Fruit fly (Drosophila melanogaster) whole organism, prepupa: Measurements from ENCODE around the gene hep.

ENCODE experiments used
- Blimp-1 ChIP-seq: fragments of 200-800 bp; sonication (Bioruptor generic); optimal IDR thresholded peaks from 3 replicates; lab custom pipeline; 2017; ENCODE audit warnings: missing biosample characterization, missing genetic modification characterization, mild to moderate bottlenecking, moderate library complexity, missing genetic modification reagents
- CG10669 ChIP-seq: fragments of 200-800 bp; sonication (Bioruptor generic); optimal IDR thresholded peaks from 3 replicates; lab custom pipeline; 2018; ENCODE audit warnings: missing biosample characterization, mild to moderate bottlenecking, missing genetic modification characterization, moderate library complexity
- CG11294 ChIP-seq: fragments of 200-800 bp; sonication (Bioruptor generic); IDR thresholded peaks from 2 replicates; pipeline ENCODE4 v1.3.6; 2022; ENCODE audit warnings: missing biosample characterization, missing genetic modification characterization
- CG11762 ChIP-seq: fragments of 200-800 bp; sonication (Bioruptor generic); optimal IDR thresholded peaks from 3 replicates; lab custom pipeline; 2016; ENCODE audit warnings: missing biosample characterization, missing genetic modification characterization; ENCODE audit not compliant: insufficient read depth
- CG11902 ChIP-seq: fragments of 200-800 bp; sonication (Bioruptor generic); optimal IDR thresholded peaks from 3 replicates; lab custom pipeline; 2016; ENCODE audit warnings: missing biosample characterization, missing genetic modification characterization
- CG1621 ChIP-seq: fragments of 200-800 bp; sonication (Bioruptor generic); optimal IDR thresholded peaks from 3 replicates; lab custom pipeline; 2018; ENCODE audit warnings: missing biosample characterization, mild to moderate bottlenecking, missing genetic modification characterization
- CG16779 ChIP-seq: fragments of 200-800 bp; sonication (Bioruptor generic); optimal IDR thresholded peaks from 3 replicates; lab custom pipeline; 2017; ENCODE audit warnings: missing biosample characterization, mild to moderate bottlenecking, missing genetic modification characterization
- CG32006 ChIP-seq: fragments of 200-800 bp; sonication (Bioruptor generic); optimal IDR thresholded peaks from 3 replicates; lab custom pipeline; 2017; ENCODE audit warnings: missing biosample characterization, mild to moderate bottlenecking, missing genetic modification characterization
- CG3919 ChIP-seq: fragments of 200-800 bp; sonication (Bioruptor generic); optimal IDR thresholded peaks from 3 replicates; lab custom pipeline; 2016; ENCODE audit warnings: missing biosample characterization, missing genetic modification characterization
- CG4318 ChIP-seq: fragments of 200-800 bp; sonication (Bioruptor generic); optimal IDR thresholded peaks from 3 replicates; lab custom pipeline; 2017; ENCODE audit warnings: missing biosample characterization, mild to moderate bottlenecking, missing genetic modification characterization
- CG6808 ChIP-seq: fragments of 200-800 bp; sonication (Bioruptor generic); optimal IDR thresholded peaks from 3 replicates; lab custom pipeline; 2017; ENCODE audit warnings: missing biosample characterization, missing genetic modification characterization, mild to moderate bottlenecking, moderate library complexity, missing genetic modification reagents
- CG7368 ChIP-seq: fragments of 200-800 bp; sonication (Bioruptor generic); optimal IDR thresholded peaks from 3 replicates; lab custom pipeline; 2016; ENCODE audit warnings: missing biosample characterization, missing genetic modification characterization
- CG8119 ChIP-seq: fragments of 200-800 bp; sonication (Bioruptor generic); IDR thresholded peaks from 3 replicates; pipeline ENCODE4 v1.3.6; 2022; ENCODE audit warnings: missing biosample characterization, missing genetic modification characterization
- CG8319 ChIP-seq: fragments of 200-800 bp; sonication (Bioruptor generic); optimal IDR thresholded peaks from 3 replicates; lab custom pipeline; 2016; ENCODE audit warnings: missing biosample characterization, missing genetic modification characterization
- CG8632 ChIP-seq: fragments of 200-800 bp; sonication (Bioruptor generic); optimal IDR thresholded peaks from 3 replicates; lab custom pipeline; 2016; ENCODE audit warnings: missing biosample characterization, missing genetic modification characterization
- CG9139 ChIP-seq: fragments of 200-800 bp; sonication (Bioruptor generic); optimal IDR thresholded peaks from 3 replicates; lab custom pipeline; 2017; ENCODE audit warnings: missing biosample characterization, mild to moderate bottlenecking, missing genetic modification characterization
- Eip75B ChIP-seq: fragments of 200-800 bp; sonication (Bioruptor generic); optimal IDR thresholded peaks from 3 replicates; lab custom pipeline; 2016; ENCODE audit warnings: missing biosample characterization, missing genetic modification characterization
- Eip78C ChIP-seq: fragments of 200-800 bp; sonication (Bioruptor generic); peaks from one replicate; lab custom pipeline; 2016; ENCODE audit warnings: missing biosample characterization, missing genetic modification characterization
- Eip93F ChIP-seq: fragments of 200-800 bp; sonication (Bioruptor generic); optimal IDR thresholded peaks from 2 replicates; lab custom pipeline; 2016; ENCODE audit warnings: missing biosample characterization, mild to moderate bottlenecking, missing genetic modification characterization
- Ets21C ChIP-seq: fragments of 200-800 bp; sonication (Bioruptor generic); optimal IDR thresholded peaks from 3 replicates; lab custom pipeline; 2016; ENCODE audit warnings: missing biosample characterization, missing genetic modification characterization
- Hr38 ChIP-seq: sonication (Bioruptor generic); optimal IDR thresholded peaks from 2 replicates; lab custom pipeline; 2016; ENCODE audit warnings: missing biosample characterization, missing genetic modification characterization
- Hr4 ChIP-seq: fragments of 200-800 bp; sonication (Bioruptor generic); optimal IDR thresholded peaks from 3 replicates; lab custom pipeline; 2016; ENCODE audit warnings: missing biosample characterization, missing genetic modification characterization
- Lpt ChIP-seq: fragments of 200-800 bp; sonication (Bioruptor generic); optimal IDR thresholded peaks from 3 replicates; lab custom pipeline; 2016; ENCODE audit warnings: missing biosample characterization, missing genetic modification characterization
- OdsH ChIP-seq: fragments of 200-800 bp; sonication (Bioruptor generic); optimal IDR thresholded peaks from 3 replicates; lab custom pipeline; 2016; ENCODE audit warnings: missing biosample characterization, missing genetic modification characterization
- Smox ChIP-seq: fragments of 200-800 bp; sonication (Bioruptor generic); optimal IDR thresholded peaks from 3 replicates; lab custom pipeline; 2016; ENCODE audit warnings: missing biosample characterization, missing genetic modification characterization
- acj6 ChIP-seq: fragments of 200-800 bp; sonication (Bioruptor generic); optimal IDR thresholded peaks from 3 replicates; lab custom pipeline; 2016; ENCODE audit warnings: missing biosample characterization, missing genetic modification characterization
- cyc ChIP-seq: fragments of 200-800 bp; sonication (Bioruptor generic); optimal IDR thresholded peaks from 3 replicates; lab custom pipeline; 2016; ENCODE audit warnings: missing biosample characterization, missing genetic modification characterization
- dac ChIP-seq: fragments of 200-800 bp; sonication (Bioruptor generic); optimal IDR thresholded peaks from 2 replicates; lab custom pipeline; 2017; ENCODE audit warnings: missing biosample characterization, mild to moderate bottlenecking, missing genetic modification characterization
- dsx ChIP-seq: fragments of 200-800 bp; optimal IDR thresholded peaks from 3 replicates; lab custom pipeline; 2019; ENCODE audit warnings: missing biosample characterization, mild to moderate bottlenecking, missing genetic modification characterization, moderate library complexity; ENCODE audit not compliant: poor library complexity, severe bottlenecking
- esn ChIP-seq: fragments of 200-800 bp; sonication (Bioruptor generic); optimal IDR thresholded peaks from 2 replicates; lab custom pipeline; 2016; ENCODE audit warnings: missing biosample characterization, mild to moderate bottlenecking, missing genetic modification characterization, moderate library complexity
- fd59A ChIP-seq: fragments of 200-800 bp; sonication (Bioruptor generic); optimal IDR thresholded peaks from 2 replicates; lab custom pipeline; 2017; ENCODE audit warnings: missing biosample characterization, mild to moderate bottlenecking, missing genetic modification characterization, missing genetic modification reagents
- fd85E ChIP-seq: fragments of 200-800 bp; sonication (Bioruptor generic); optimal IDR thresholded peaks from 3 replicates; lab custom pipeline; 2016; ENCODE audit warnings: missing biosample characterization, missing genetic modification characterization
- net ChIP-seq: fragments of 200-800 bp; sonication (Bioruptor generic); optimal IDR thresholded peaks from 3 replicates; lab custom pipeline; 2016; ENCODE audit warnings: missing biosample characterization, missing genetic modification characterization
- pdm3 ChIP-seq: fragments of 200-800 bp; sonication (Bioruptor generic); optimal IDR thresholded peaks from 3 replicates; lab custom pipeline; 2016; ENCODE audit warnings: missing biosample characterization, missing genetic modification characterization
- salr ChIP-seq, 2 experiments: fragments of 200-800 bp; sonication (Bioruptor generic); optimal IDR thresholded peaks; 3 replicates each; lab custom pipeline; 2016 to 2018; ENCODE audit warnings: missing biosample characterization in 2 of 2, missing genetic modification characterization in 2 of 2, mild to moderate bottlenecking in 1 of 2
- spab ChIP-seq: fragments of 200-800 bp; sonication (Bioruptor generic); optimal IDR thresholded peaks from 2 replicates; lab custom pipeline; 2017; ENCODE audit warnings: missing biosample characterization, mild to moderate bottlenecking, missing genetic modification characterization, missing genetic modification reagents
- svp ChIP-seq: fragments of 200-800 bp; sonication (Bioruptor generic); peaks from one replicate; lab custom pipeline; 2016; ENCODE audit warnings: missing biosample characterization, missing genetic modification characterization

hep gene

DNA sequence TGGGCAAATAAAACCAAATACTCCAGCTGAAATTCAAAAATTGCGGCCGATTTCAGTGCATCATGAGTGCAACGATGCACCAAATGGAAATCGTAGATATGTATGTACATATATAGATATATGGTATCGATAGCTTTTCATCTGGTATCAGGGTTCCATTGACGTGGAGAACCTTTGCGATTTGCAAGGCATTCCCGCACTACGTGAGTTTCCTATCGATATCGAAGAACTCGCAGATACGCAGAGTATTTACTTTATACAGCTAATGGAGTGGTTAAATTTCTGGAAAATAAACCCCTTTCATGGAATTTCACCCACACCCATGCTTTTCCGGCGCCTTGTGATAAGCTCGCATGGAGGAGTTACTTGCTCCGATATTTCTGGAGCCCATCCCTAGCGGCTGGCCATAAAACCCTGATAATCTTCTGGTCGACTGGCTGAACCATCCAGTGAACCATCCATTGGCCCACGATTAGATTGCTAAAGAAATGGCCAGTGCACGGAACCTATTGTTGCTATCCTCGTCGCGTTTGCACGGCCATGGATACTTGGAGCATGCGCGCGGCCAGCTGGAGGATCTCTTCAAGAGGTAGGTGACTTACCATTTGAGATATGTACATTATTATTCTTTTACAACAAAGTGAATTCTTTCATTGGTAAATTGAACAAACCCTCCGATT lies 4.0 kb upstream of the hep start, which contains the start of gene CG2200 (continued):
- peak; percentile 77 for TF ChIP-seq Smox (GFP tag; lab: Kevin White, UChicago)
- TF ChIP-seq esn (GFP tag; lab: Kevin White, UChicago), result peak; percentile 84
- no peak for TF ChIP-seq fd59A (GFP tag; lab: Kevin White, UChicago)
- TF ChIP-seq salr (GFP tag; optimal IDR thresholded peaks at IDR 0.05; lab: Kevin White, UChicago), result peak in 1 of 2 experiments; percentile 19
- peak; percentile 58 for TF ChIP-seq CG10669 (GFP tag; lab: Kevin White, UChicago)
- peak; percentile 57 for TF ChIP-seq CG8632 (GFP tag; lab: Kevin White, UChicago)
- peak; percentile 13 for TF ChIP-seq Lpt (GFP tag; lab: Kevin White, UChicago)
- peak; percentile 22 for TF ChIP-seq dsx (GFP tag; lab: Kevin White, UChicago)
- peak; percentile 72 for TF ChIP-seq Ets21C
- TF ChIP-seq CG11762, result peak; percentile 44
- peak; percentile 72 for TF ChIP-seq CG3919 (GFP tag; lab: Kevin White, UChicago)
- no peak for TF ChIP-seq spab
- peak; percentile 35 for TF ChIP-seq CG11902 (GFP tag; lab: Kevin White, UChicago)
- TF ChIP-seq CG32006 (GFP tag; lab: Kevin White, UChicago), result peak; percentile 58
- TF ChIP-seq CG8319 (GFP tag; lab: Kevin White, UChicago), result peak; percentile 59
- TF ChIP-seq CG7368 (GFP tag; lab: Kevin White, UChicago), result peak; percentile 71
- TF ChIP-seq CG1621 (tag; lab: Kevin White, UChicago), result peak; percentile 38
- TF ChIP-seq Eip75B, result peak; percentile 64
- TF ChIP-seq Blimp-1 (GFP tag; lab: Kevin White, UChicago), result peak; percentile 2
- TF ChIP-seq CG16779 (tag; lab: Kevin White, UChicago), result no peak
- no peak for TF ChIP-seq Eip93F (GFP tag; lab: Kevin White, UChicago)
- TF ChIP-seq svp (GFP tag; lab: Kevin White, UChicago), result peak; percentile 93
- peak; percentile 71 for TF ChIP-seq OdsH (GFP tag; lab: Kevin White, UChicago)
- TF ChIP-seq CG11294, result peak; percentile 53; the same call in 1 of the 2 replicates
- TF ChIP-seq Eip78C (GFP tag; lab: Kevin White, UChicago), result peak; percentile 88
- peak; percentile 72 for TF ChIP-seq cyc (GFP tag; lab: Kevin White, UChicago)
- TF ChIP-seq CG9139 (GFP tag; lab: Kevin White, UChicago), result no peak
- peak; percentile 63 for TF ChIP-seq CG6808 (GFP tag; lab: Kevin White, UChicago)
- peak; percentile 81 for TF ChIP-seq pdm3 (GFP tag; lab: Kevin White, UChicago)
- TF ChIP-seq dac (GFP tag; lab: Kevin White, UChicago), result peak; percentile 8
- TF ChIP-seq Hr4, result peak; percentile 70
- TF ChIP-seq net, result peak; percentile 66

DNA sequence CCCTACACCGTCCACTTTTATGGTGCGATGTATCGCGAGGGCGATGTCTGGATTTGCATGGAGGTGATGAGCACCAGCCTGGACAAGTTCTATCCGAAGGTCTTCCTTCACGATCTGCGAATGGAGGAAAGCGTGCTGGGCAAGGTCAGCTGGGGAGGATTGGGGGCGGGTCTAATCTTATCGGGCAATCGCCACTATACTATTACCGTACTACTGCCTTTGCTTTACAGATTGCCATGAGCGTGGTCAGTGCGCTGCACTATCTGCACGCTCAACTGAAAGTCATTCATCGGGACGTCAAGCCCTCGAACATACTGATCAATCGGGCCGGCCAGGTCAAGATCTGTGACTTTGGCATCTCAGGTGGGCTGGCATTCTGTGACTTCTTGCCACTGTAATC lies 1.6 kb upstream of the hep start:
- TF ChIP-seq esn (GFP tag; lab: Kevin White, UChicago) (no peak), Smox (GFP tag; lab: Kevin White, UChicago) (no peak), Eip78C (GFP tag; lab: Kevin White, UChicago) (no peak), CG4318 (GFP tag; lab: Kevin White, UChicago) (no peak), CG8119 (no peak), fd85E (GFP tag; lab: Kevin White, UChicago) (no peak), dac (GFP tag; lab: Kevin White, UChicago) (no peak)

DNA sequence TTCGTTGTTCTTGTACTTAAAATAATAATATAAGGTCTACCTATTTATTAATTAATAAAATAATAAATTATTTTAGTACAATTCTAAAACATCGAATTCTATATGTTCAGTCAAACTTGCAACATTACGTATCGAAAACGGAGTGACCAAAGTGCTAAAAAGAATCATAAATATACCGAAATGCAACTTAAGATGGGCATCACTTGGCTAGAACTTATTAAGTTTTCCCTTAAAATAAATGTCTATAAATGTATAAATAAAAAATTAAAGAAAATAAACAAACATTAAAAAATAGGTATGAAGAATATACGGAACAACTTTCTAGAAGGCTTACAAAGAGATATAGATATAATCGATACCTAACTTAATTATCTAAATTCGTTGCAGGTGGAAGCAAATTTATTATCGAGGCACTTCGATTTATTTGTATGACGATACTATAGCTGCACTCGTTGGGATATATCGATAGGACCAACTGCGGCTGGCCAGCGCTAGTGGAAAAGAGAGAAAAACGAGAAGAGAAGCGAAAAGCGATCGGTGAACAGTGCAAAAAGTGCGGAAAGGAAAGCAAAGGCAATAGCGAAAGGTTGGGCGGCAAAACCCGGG lies 525 bp upstream of the hep start, which contains the start of gene lic:
TSS of gene lic (plus strand) at position 490 of the 606 bp plus-strand sequence.
- TF ChIP-seq OdsH (GFP tag; lab: Kevin White, UChicago) (no peak), Eip78C (GFP tag; lab: Kevin White, UChicago) (no peak), CG6808 (GFP tag; lab: Kevin White, UChicago) (peak; percentile 92), svp (GFP tag; lab: Kevin White, UChicago) (peak; percentile 6), acj6 (GFP tag; lab: Kevin White, UChicago) (no peak), CG32006 (GFP tag; lab: Kevin White, UChicago) (no peak), Hr38 (GFP tag; lab: Kevin White, UChicago) (no peak), fd59A (GFP tag; lab: Kevin White, UChicago) (no peak), CG16779 (tag; lab: Kevin White, UChicago) (no peak)
